Worm (Caenorhabditis elegans) whole organism, mixed stage, embryonic: ENCODE data around the gene jmjd-1.2.

Experiments used
- blmp-1 ChIP-seq: fragments of 150-350 bp; optimal IDR thresholded peaks from 2 replicates; lab custom pipeline; 2014; ENCODE audit warnings: missing biosample characterization, missing genetic modification characterization
- ceh-83 ChIP-seq: fragments of 200-800 bp; sonication (Bioruptor generic); optimal IDR thresholded peaks from 2 replicates; lab custom pipeline; 2018; ENCODE audit warnings: mild to moderate bottlenecking, missing genetic modification characterization, missing compliant biosample characterization
- elt-1 ChIP-seq: sonication (generic microtip); optimal IDR thresholded peaks from 2 replicates; lab custom pipeline; 2017; ENCODE audit warnings: missing genetic modification characterization, mild to moderate bottlenecking, missing compliant biosample characterization, antibody characterized with exemption, moderate library complexity, borderline replicate concordance; ENCODE audit not compliant: insufficient read depth
- elt-3 ChIP-seq: fragments of 150-350 bp; optimal IDR thresholded peaks from 2 replicates; lab custom pipeline; 2014; ENCODE audit warnings: missing biosample characterization, missing genetic modification characterization
- flh-1 ChIP-seq: fragments of 200-800 bp; sonication (Bioruptor generic); optimal IDR thresholded peaks from 2 replicates; lab custom pipeline; 2018; ENCODE audit warnings: mild to moderate bottlenecking, missing genetic modification characterization, moderate library complexity, missing compliant biosample characterization
- lin-13 ChIP-seq: fragments of 150-350 bp; optimal IDR thresholded peaks from 2 replicates; lab custom pipeline; 2014; ENCODE audit warnings: missing biosample characterization, missing genetic modification characterization
- nhr-2 ChIP-seq: fragments of 150-350 bp; optimal IDR thresholded peaks from 2 replicates; lab custom pipeline; 2014; ENCODE audit warnings: missing biosample characterization, missing genetic modification characterization
- nhr-237 ChIP-seq: fragments of 150-350 bp; optimal IDR thresholded peaks from 2 replicates; lab custom pipeline; 2014; ENCODE audit warnings: missing biosample characterization, missing genetic modification characterization
- pha-4 ChIP-seq: fragments of 150-350 bp; optimal IDR thresholded peaks from 2 replicates; lab custom pipeline; 2018; ENCODE audit warnings: missing biosample characterization, missing genetic modification reagents, missing genetic modification characterization
- unc-39 ChIP-seq: fragments of 150-350 bp; optimal IDR thresholded peaks from 2 replicates; lab custom pipeline; 2014; ENCODE audit warnings: missing biosample characterization, missing genetic modification characterization
- unc-62 ChIP-seq: fragments of 150-350 bp; optimal IDR thresholded peaks from 2 replicates; lab custom pipeline; 2014; ENCODE audit warnings: missing biosample characterization, missing genetic modification reagents, missing genetic modification characterization

- no peak for TF ChIP-seq blmp-1 (tag; lab: Kevin White, UChicago)
- no peak for TF ChIP-seq lin-13
- no peak for TF ChIP-seq pha-4 (tag; lab: Kevin White, UChicago)
- TF ChIP-seq unc-62 (GFP tag; lab: Kevin White, UChicago), result no peak
- no peak for TF ChIP-seq elt-3 (tag; lab: Kevin White, UChicago)
- TF ChIP-seq nhr-237 (tag; lab: Kevin White, UChicago), result no peak
- no peak for TF ChIP-seq flh-1
- TF ChIP-seq nhr-2 (tag; lab: Kevin White, UChicago), result no peak
- no peak for TF ChIP-seq ceh-83
- TF ChIP-seq elt-1 (tag; lab: Kevin White, UChicago), result no peak
- no peak for TF ChIP-seq unc-39 (tag; lab: Kevin White, UChicago)
Measured at ce11 chrIV:4656380-4656779, 4.4 kb upstream of the jmjd-1.2 start.
